Worm (Caenorhabditis elegans) whole organism, young adult: ENCODE results near the gene srh-62.

ENCODE experiments used
- him-1 ChIP-seq: sonication (generic microtip); optimal IDR thresholded peaks from 2 replicates; lab custom pipeline; 2016; ENCODE audit warnings: missing genotype, missing genetic modification reagents, missing genetic modification characterization, missing compliant biosample characterization
- hrde-1 ChIP-seq: sonication (generic microtip); optimal IDR thresholded peaks from 2 replicates; lab custom pipeline; 2016; ENCODE audit warnings: missing genetic modification characterization, mild to moderate bottlenecking, missing compliant biosample characterization, moderate library complexity, missing genotype, missing genetic modification reagents, borderline replicate concordance
- pbrm-1 ChIP-seq: fragments of 200-800 bp; sonication (Bioruptor generic); IDR thresholded peaks from 2 replicates; pipeline ENCODE4 v1.3.6; 2022; ENCODE audit warnings: missing genetic modification reagents, missing genetic modification characterization, missing compliant biosample characterization
- unc-130 ChIP-seq: sonication (generic microtip); optimal IDR thresholded peaks from 2 replicates; lab custom pipeline; 2016; ENCODE audit warnings: missing genetic modification reagents, missing genetic modification characterization, missing compliant biosample characterization

DNA sequence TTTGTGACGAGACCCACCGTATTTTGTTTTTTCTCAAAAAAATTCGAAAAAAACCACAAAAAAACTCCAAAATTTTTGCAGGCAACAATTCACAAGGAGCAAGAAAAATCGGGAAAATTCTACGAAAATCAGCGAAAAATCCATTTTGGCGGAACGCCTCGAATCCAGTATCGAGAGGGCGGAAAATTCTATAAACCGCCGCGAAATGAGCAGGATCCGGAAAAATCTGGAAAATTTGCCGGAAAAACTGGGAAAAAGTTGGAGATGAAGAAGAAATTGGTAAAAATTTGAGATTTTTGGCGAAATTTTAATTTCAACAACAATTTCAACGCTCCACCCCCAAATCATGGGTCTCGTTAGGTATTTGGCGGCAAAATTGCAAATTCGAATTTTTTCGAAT, 42.9 kb downstream of the srh-62 start:
- TF ChIP-seq unc-130 (GFP tag; lab: Kevin White, UChicago) (no peak), pbrm-1 (GFP tag; lab: Robert Waterston, UW) (no peak), hrde-1 (no peak), him-1 (tag; lab: Kevin White, UChicago) (no peak)
